Fruit fly (Drosophila melanogaster): ENCODE results near the gene CG9215.

DNA sequence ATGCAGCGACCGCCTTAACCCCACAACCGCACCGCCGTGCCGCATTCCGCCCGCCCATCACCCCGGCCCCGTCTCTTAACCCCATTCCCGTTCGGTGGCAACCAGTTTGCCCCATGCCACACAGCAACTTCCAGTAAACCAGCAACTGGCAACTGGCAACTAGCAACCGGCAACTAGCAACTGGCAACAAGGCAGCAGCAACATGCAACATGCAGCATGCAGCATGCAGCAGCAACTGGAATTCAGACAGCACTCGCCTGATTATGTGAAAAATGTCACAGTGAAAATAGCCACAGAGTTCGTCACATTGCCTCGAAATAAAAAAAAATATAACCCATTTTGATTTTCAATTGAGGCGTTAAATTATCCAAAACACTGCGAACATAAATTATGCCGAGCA, 29.1 kb upstream of the CG9215 start:
- no peak for TF ChIP-seq lab (GFP tag; optimal IDR thresholded peaks at IDR 0.05)
- no peak for TF ChIP-seq CG8388 (GFP tag; optimal IDR thresholded peaks at IDR 0.05)
- TF ChIP-seq CG2120 (GFP tag; optimal IDR thresholded peaks at IDR 0.05), result no peak
- TF ChIP-seq h (optimal IDR thresholded peaks at IDR 0.05), result no peak
- no peak for TF ChIP-seq cato (GFP tag; optimal IDR thresholded peaks at IDR 0.05; ENCODE audit: borderline replicate concordance)
- TF ChIP-seq Neu2 (GFP tag; optimal IDR thresholded peaks at IDR 0.05; ENCODE audit: borderline replicate concordance), result no peak
- TF ChIP-seq CG9437 (GFP tag; optimal IDR thresholded peaks at IDR 0.05), result no peak
- no peak for TF ChIP-seq cg (GFP tag; optimal IDR thresholded peaks at IDR 0.05)
- TF ChIP-seq Dref (GFP tag; IDR thresholded peaks at IDR 0.05), result no peak
- no peak for TF ChIP-seq pb (GFP tag; optimal IDR thresholded peaks at IDR 0.05)
- no peak for TF ChIP-seq CG14667 (GFP tag; IDR thresholded peaks at IDR 0.05)

Data from whole organism, embryonic.